Fruit fly (Drosophila melanogaster): ENCODE data around the gene Ugalt.

The Ugalt gene

dm6 chrX:2683926-2684325, 19.7 kb downstream of the Ugalt start:
- TF ChIP-seq Myc (optimal IDR thresholded peaks at IDR 0.05) (no peak), psq (optimal IDR thresholded peaks at IDR 0.05) (no peak), h (optimal IDR thresholded peaks at IDR 0.05) (no peak), Sin3A (optimal IDR thresholded peaks at IDR 0.05) (no peak), ttk (optimal IDR thresholded peaks at IDR 0.05) (no peak), insv (optimal IDR thresholded peaks at IDR 0.05) (no peak)

- TF ChIP-seq Sin3A (optimal IDR thresholded peaks at IDR 0.05) (no peak), h (optimal IDR thresholded peaks at IDR 0.05) (no peak), ttk (optimal IDR thresholded peaks at IDR 0.05) (no peak), insv (optimal IDR thresholded peaks at IDR 0.05) (no peak), psq (optimal IDR thresholded peaks at IDR 0.05) (no peak), Myc (optimal IDR thresholded peaks at IDR 0.05) (no peak)
Measured at dm6 chrX:2682832-2683231, 20.8 kb downstream of the Ugalt start, which contains the start of gene CG2652. Gene CG2652, minus strand, starts transcription at chrX:2682932.

- TF ChIP-seq psq (optimal IDR thresholded peaks at IDR 0.05) = no peak
- TF ChIP-seq Sin3A (optimal IDR thresholded peaks at IDR 0.05) = no peak
- TF ChIP-seq insv (optimal IDR thresholded peaks at IDR 0.05) = no peak
- TF ChIP-seq ttk (optimal IDR thresholded peaks at IDR 0.05) = no peak
- no peak for TF ChIP-seq Myc (optimal IDR thresholded peaks at IDR 0.05)
- TF ChIP-seq h (optimal IDR thresholded peaks at IDR 0.05) = no peak
Measured at dm6 chrX:2681601-2682000, 22.1 kb downstream of the Ugalt start, which contains the start of gene HLH3B. Gene HLH3B, minus strand, starts transcription at chrX:2681723.

DNA sequence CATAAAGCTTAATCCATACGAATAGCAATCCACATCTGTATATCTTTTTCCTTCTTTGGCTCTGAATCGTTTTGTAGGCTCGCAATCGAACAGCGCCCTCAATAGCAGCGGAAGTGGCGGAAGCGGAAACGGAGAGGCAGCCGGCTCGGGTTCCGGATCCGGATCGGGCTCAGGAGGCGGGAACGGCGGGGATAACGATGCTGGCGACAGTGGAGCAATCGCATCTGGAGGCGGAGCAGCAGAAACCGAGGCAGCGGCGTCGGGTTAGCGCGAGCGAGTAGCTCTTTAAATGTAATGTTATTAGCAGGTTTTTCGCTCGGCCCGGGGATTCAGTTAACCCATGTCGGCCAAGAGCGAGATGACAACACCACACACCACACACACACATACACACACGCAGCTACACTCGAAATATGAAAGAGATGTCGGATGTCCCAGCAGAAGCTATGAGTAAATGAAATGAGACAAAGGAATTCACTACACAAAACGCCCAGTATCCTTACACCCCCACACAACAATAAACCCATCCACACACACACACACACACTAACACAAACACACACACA, 26.5 kb downstream of the Ugalt start:
- no peak for TF ChIP-seq ttk (optimal IDR thresholded peaks at IDR 0.05)

- TF ChIP-seq insv (optimal IDR thresholded peaks at IDR 0.05) (no peak), ttk (optimal IDR thresholded peaks at IDR 0.05) (no peak), Myc (optimal IDR thresholded peaks at IDR 0.05) (no peak), psq (optimal IDR thresholded peaks at IDR 0.05) (no peak)
Measured at dm6 chrX:2663416-2663815, 40.2 kb downstream of the Ugalt start.

- TF ChIP-seq h (optimal IDR thresholded peaks at IDR 0.05) (no peak), insv (optimal IDR thresholded peaks at IDR 0.05) (no peak), psq (optimal IDR thresholded peaks at IDR 0.05) (no peak)
Measured at dm6 chrX:2662540-2663133, 41.0 kb downstream of the Ugalt start.

DNA sequence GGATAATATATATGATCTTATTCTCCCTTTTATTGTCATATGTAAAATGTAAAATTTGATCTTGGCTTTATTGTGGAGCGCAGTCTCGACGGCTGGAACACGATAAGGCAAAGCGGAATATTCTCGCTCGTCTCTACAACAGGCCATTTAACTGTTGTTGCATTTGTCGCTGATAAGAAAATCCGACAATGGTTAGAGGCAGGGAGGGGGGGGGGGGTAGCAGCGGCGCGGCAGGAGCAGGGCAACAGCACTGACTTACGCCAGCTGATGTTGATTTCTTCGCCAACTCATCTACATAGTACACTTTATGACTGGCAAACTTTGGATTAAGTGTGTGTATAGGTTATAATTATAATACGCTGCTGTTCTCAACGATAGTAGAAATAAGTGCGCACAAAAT, 41.9 kb downstream of the Ugalt start:
- TF ChIP-seq Sin3A (optimal IDR thresholded peaks at IDR 0.05) (no peak), h (optimal IDR thresholded peaks at IDR 0.05) (no peak), ttk (optimal IDR thresholded peaks at IDR 0.05) (no peak), Myc (optimal IDR thresholded peaks at IDR 0.05) (no peak), psq (optimal IDR thresholded peaks at IDR 0.05) (no peak), insv (optimal IDR thresholded peaks at IDR 0.05) (no peak)

DNA sequence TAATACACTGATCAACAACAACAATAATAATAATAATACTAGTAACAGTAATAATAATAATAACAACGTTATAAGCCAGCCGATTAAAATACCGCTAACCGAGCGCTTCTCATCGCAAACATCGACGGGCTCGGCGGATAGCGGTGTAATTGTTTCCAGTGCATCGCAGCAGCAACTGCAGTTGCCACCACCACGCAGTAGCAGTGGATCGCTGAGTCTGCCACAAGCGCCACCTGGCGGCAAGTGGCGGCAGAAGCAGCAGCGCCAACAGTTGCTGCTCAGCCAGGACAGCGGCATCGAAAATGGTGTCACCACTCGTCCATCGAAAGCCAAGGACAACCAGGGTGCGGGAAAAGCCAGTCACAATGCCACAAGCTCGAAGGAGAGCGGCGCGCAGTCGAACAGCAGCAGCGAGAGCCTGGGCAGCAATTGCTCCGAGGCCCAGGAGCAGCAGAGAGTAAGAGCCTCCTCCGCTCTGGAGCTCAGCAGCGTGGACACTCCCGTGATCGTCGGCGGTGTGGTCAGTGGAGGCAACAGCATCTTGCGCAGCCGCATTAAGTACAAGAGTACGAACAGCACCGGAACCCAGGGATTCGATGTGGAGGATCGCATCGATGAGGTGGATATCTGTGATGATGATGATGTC, 44.1 kb downstream of the Ugalt start:
- no peak for TF ChIP-seq insv (optimal IDR thresholded peaks at IDR 0.05)
- no peak for TF ChIP-seq ttk (optimal IDR thresholded peaks at IDR 0.05)
- TF ChIP-seq psq (optimal IDR thresholded peaks at IDR 0.05) = no peak
- no peak for TF ChIP-seq Myc (optimal IDR thresholded peaks at IDR 0.05)
- no peak for TF ChIP-seq Sin3A (optimal IDR thresholded peaks at IDR 0.05)
- TF ChIP-seq h (optimal IDR thresholded peaks at IDR 0.05) = no peak

DNA sequence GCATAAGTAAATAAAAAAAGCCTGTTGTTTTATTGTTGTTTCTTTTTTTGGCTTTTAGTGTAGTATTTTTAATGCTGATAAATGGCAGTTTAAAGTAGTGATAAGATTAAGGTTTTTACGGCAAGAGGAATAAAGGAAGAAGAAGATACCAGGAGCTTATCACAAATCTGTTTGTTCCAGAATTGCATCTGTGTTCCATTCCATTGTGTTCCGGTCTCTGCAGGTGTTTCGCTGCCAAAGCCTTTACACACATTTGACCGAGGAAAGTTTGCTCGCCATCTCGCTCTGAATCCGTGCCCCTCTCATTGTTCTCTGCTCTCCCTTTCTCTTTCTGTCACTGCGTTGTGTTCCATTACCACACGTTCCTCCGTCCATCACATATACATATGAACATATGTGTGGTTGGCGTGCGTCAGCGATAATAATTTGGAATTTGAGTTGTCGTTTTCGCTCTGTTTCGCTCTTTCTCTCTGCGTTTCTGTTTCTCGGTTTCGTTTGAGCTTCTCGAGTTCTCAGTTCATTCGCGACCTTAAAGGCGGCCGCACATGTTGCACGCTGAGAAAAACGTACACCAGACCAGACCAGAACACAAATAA, 45.3 kb downstream of the Ugalt start:
- TF ChIP-seq insv (optimal IDR thresholded peaks at IDR 0.05) (no peak), Sin3A (optimal IDR thresholded peaks at IDR 0.05) (no peak), h (optimal IDR thresholded peaks at IDR 0.05) (no peak), psq (optimal IDR thresholded peaks at IDR 0.05) (no peak), ttk (optimal IDR thresholded peaks at IDR 0.05) (no peak), Myc (optimal IDR thresholded peaks at IDR 0.05) (no peak)

dm6 chrX:2657220-2657619, 46.4 kb downstream of the Ugalt start:
- TF ChIP-seq ttk (optimal IDR thresholded peaks at IDR 0.05) (no peak), Sin3A (optimal IDR thresholded peaks at IDR 0.05) (no peak), Myc (optimal IDR thresholded peaks at IDR 0.05) (no peak), psq (optimal IDR thresholded peaks at IDR 0.05) (no peak), insv (optimal IDR thresholded peaks at IDR 0.05) (no peak), h (optimal IDR thresholded peaks at IDR 0.05) (no peak)

dm6 chrX:2655998-2656397, 47.7 kb downstream of the Ugalt start:
- no peak for TF ChIP-seq Sin3A (optimal IDR thresholded peaks at IDR 0.05)
- TF ChIP-seq h (optimal IDR thresholded peaks at IDR 0.05) = no peak
- no peak for TF ChIP-seq insv (optimal IDR thresholded peaks at IDR 0.05)
- TF ChIP-seq ttk (optimal IDR thresholded peaks at IDR 0.05) = no peak
- TF ChIP-seq Myc (optimal IDR thresholded peaks at IDR 0.05) = no peak
- TF ChIP-seq psq (optimal IDR thresholded peaks at IDR 0.05) = no peak

dm6 chrX:2655479-2655878, 48.2 kb downstream of the Ugalt start:
- TF ChIP-seq h (optimal IDR thresholded peaks at IDR 0.05) = no peak

Measured in Kc167 (cell line).